Fruit fly (Drosophila melanogaster) whole organism, embryonic: ENCODE results near the gene CG14402.

Experiments
- ATbp ChIP-seq: fragments of 200-800 bp; sonication (Bioruptor generic); optimal IDR thresholded peaks from 2 replicates; lab custom pipeline; 2017; ENCODE audit warnings: missing biosample characterization, mild to moderate bottlenecking, missing genetic modification characterization, missing genetic modification reagents
- Atf-2 ChIP-seq: fragments of 200-800 bp; sonication (Bioruptor generic); optimal IDR thresholded peaks from 2 replicates; lab custom pipeline; 2016; ENCODE audit warnings: missing biosample characterization, missing genetic modification characterization
- CG1024 ChIP-seq: fragments of 200-800 bp; sonication (Bioruptor generic); IDR thresholded peaks from 2 replicates; pipeline ENCODE4 v1.3.6; 2022; ENCODE audit warnings: missing biosample characterization, missing genetic modification characterization
- CG10959 ChIP-seq: fragments of 200-800 bp; sonication (Bioruptor generic); IDR thresholded peaks from 2 replicates; pipeline ENCODE4 v1.3.6; 2022; ENCODE audit warnings: missing biosample characterization, missing genetic modification characterization
- CG12219 ChIP-seq: fragments of 200-800 bp; sonication (Bioruptor generic); optimal IDR thresholded peaks from 3 replicates; lab custom pipeline; 2018; ENCODE audit warnings: missing biosample characterization, mild to moderate bottlenecking, missing genetic modification characterization
- CG12744 ChIP-seq: fragments of 200-800 bp; sonication (Bioruptor generic); optimal IDR thresholded peaks from 2 replicates; lab custom pipeline; 2016; ENCODE audit warnings: missing biosample characterization, missing genetic modification characterization
- CG14860 ChIP-seq: fragments of 200-800 bp; sonication (Bioruptor generic); IDR thresholded peaks from 3 replicates; pipeline ENCODE4 v1.3.6; 2022; ENCODE audit warnings: missing biosample characterization, missing genetic modification characterization; ENCODE audit not compliant: partially characterized antibody
- CG15269 ChIP-seq: fragments of 200-800 bp; sonication (Bioruptor generic); optimal IDR thresholded peaks from 2 replicates; lab custom pipeline; 2018; ENCODE audit warnings: missing biosample characterization, mild to moderate bottlenecking, missing genetic modification characterization, moderate library complexity
- CG17328 ChIP-seq: fragments of 200-800 bp; sonication (Bioruptor generic); IDR thresholded peaks from 2 replicates; pipeline ENCODE4 v1.3.6; 2022; ENCODE audit warnings: missing biosample characterization, missing genetic modification characterization
- CG17802 ChIP-seq: fragments of 200-800 bp; sonication (Bioruptor generic); optimal IDR thresholded peaks from 2 replicates; lab custom pipeline; 2018; ENCODE audit warnings: missing biosample characterization, mild to moderate bottlenecking, missing genetic modification characterization, moderate library complexity
- CG18619 ChIP-seq: fragments of 200-800 bp; sonication (Bioruptor generic); optimal IDR thresholded peaks from 3 replicates; lab custom pipeline; 2017; ENCODE audit warnings: missing biosample characterization, mild to moderate bottlenecking, missing genetic modification characterization
- CG2120 ChIP-seq: fragments of 200-800 bp; sonication (Bioruptor generic); optimal IDR thresholded peaks from 3 replicates; lab custom pipeline; 2016; ENCODE audit warnings: missing biosample characterization, missing genetic modification characterization
- CG30403 ChIP-seq: fragments of 200-800 bp; sonication (Bioruptor generic); optimal IDR thresholded peaks from 3 replicates; lab custom pipeline; 2016; ENCODE audit warnings: missing biosample characterization, missing genetic modification characterization
- CG3407 ChIP-seq: fragments of 200-800 bp; sonication (Bioruptor generic); optimal IDR thresholded peaks from 2 replicates; lab custom pipeline; 2018; ENCODE audit warnings: missing biosample characterization, mild to moderate bottlenecking, missing genetic modification characterization
- CG43689 ChIP-seq: fragments of 200-800 bp; sonication (Bioruptor generic); IDR thresholded peaks from 2 replicates; pipeline ENCODE4 v1.3.6; 2022; ENCODE audit warnings: missing biosample characterization, missing genetic modification characterization
- CG4617 ChIP-seq: fragments of 200-800 bp; sonication (Bioruptor generic); optimal IDR thresholded peaks from 3 replicates; lab custom pipeline; 2016; ENCODE audit warnings: missing biosample characterization, missing genetic modification characterization, borderline replicate concordance
- CG5180 ChIP-seq: fragments of 200-800 bp; sonication (Bioruptor generic); optimal IDR thresholded peaks from 3 replicates; lab custom pipeline; 2017; ENCODE audit warnings: missing biosample characterization, missing genetic modification characterization, mild to moderate bottlenecking, moderate library complexity, missing genetic modification reagents
- CG7839 ChIP-seq: fragments of 200-800 bp; sonication (Bioruptor generic); optimal IDR thresholded peaks from 3 replicates; lab custom pipeline; 2018; ENCODE audit warnings: missing biosample characterization, mild to moderate bottlenecking, missing genetic modification characterization, moderate library complexity
- Camta ChIP-seq: fragments of 200-800 bp; sonication (Bioruptor generic); optimal IDR thresholded peaks from 2 replicates; lab custom pipeline; 2016; ENCODE audit warnings: missing biosample characterization, missing genetic modification characterization
- CrebB ChIP-seq: fragments of 200-800 bp; sonication (Bioruptor generic); optimal IDR thresholded peaks from 3 replicates; lab custom pipeline; 2018; ENCODE audit warnings: missing biosample characterization, mild to moderate bottlenecking, missing genetic modification characterization
- Dip2 ChIP-seq: fragments of 200-800 bp; sonication (Bioruptor generic); IDR thresholded peaks from 2 replicates; pipeline ENCODE4 v1.3.6; 2022; ENCODE audit warnings: missing biosample characterization, missing genetic modification characterization
- Dll ChIP-seq: fragments of 200-800 bp; sonication (Bioruptor generic); IDR thresholded peaks from 4 replicates; pipeline ENCODE4 v1.3.6; 2022; ENCODE audit warnings: missing biosample characterization, missing genetic modification characterization; ENCODE audit not compliant: partially characterized antibody
- Dref ChIP-seq: fragments of 200-800 bp; sonication (Bioruptor generic); IDR thresholded peaks from 2 replicates; pipeline ENCODE4 v1.3.6; 2022; ENCODE audit warnings: missing biosample characterization, missing genetic modification characterization
- E2f2 ChIP-seq: fragments of 200-800 bp; sonication (Bioruptor generic); IDR thresholded peaks from 2 replicates; pipeline ENCODE4 v1.3.6; 2022; ENCODE audit warnings: missing biosample characterization, missing genetic modification characterization
- Kr ChIP-seq: fragments of 200-800 bp; sonication (Bioruptor generic); optimal IDR thresholded peaks from 2 replicates; lab custom pipeline; 2017; ENCODE audit warnings: missing biosample characterization, mild to moderate bottlenecking, missing genetic modification characterization
- Max ChIP-seq: fragments of 200-800 bp; sonication (Bioruptor generic); optimal IDR thresholded peaks from 2 replicates; lab custom pipeline; 2016; ENCODE audit warnings: missing biosample characterization, mild to moderate bottlenecking, missing genetic modification characterization
- Mes4 ChIP-seq: fragments of 200-800 bp; sonication (Bioruptor generic); optimal IDR thresholded peaks from 2 replicates; lab custom pipeline; 2016; ENCODE audit warnings: missing biosample characterization, missing genetic modification characterization
- Nf-YB ChIP-seq: fragments of 200-800 bp; sonication (Bioruptor generic); optimal IDR thresholded peaks from 3 replicates; lab custom pipeline; 2019; ENCODE audit warnings: missing biosample characterization, mild to moderate bottlenecking, missing genetic modification characterization, moderate library complexity
- Pdp1 ChIP-seq, 2 experiments: fragments of 200-800 bp; sonication (Bioruptor generic); optimal IDR thresholded peaks; 3 replicates each; lab custom pipeline; 2016; ENCODE audit warnings: missing biosample characterization in 2 of 2, missing genetic modification characterization in 2 of 2, mild to moderate bottlenecking in 1 of 2, moderate library complexity in 1 of 2
- Six4 ChIP-seq: fragments of 200-800 bp; sonication (Bioruptor generic); optimal IDR thresholded peaks from 2 replicates; lab custom pipeline; 2016; ENCODE audit warnings: missing biosample characterization, missing genetic modification characterization
- Sox100B ChIP-seq: fragments of 200-800 bp; sonication (Bioruptor generic); optimal IDR thresholded peaks from 3 replicates; lab custom pipeline; 2018; ENCODE audit warnings: missing biosample characterization, mild to moderate bottlenecking, missing genetic modification characterization
- Sry-β ChIP-seq: fragments of 200-800 bp; sonication (Bioruptor generic); optimal IDR thresholded peaks from 2 replicates; lab custom pipeline; 2018; ENCODE audit warnings: missing biosample characterization, mild to moderate bottlenecking, missing genetic modification characterization, moderate library complexity
- Vsx1 ChIP-seq: fragments of 200-800 bp; sonication (Bioruptor generic); optimal IDR thresholded peaks from 2 replicates; lab custom pipeline; 2017; ENCODE audit warnings: missing biosample characterization, mild to moderate bottlenecking, missing genetic modification characterization, missing genetic modification reagents
- Xrp1 ChIP-seq: fragments of 200-800 bp; sonication (Bioruptor generic); IDR thresholded peaks from 2 replicates; pipeline ENCODE4 v1.3.6; 2022; ENCODE audit warnings: missing biosample characterization, missing genetic modification characterization
- bigmax ChIP-seq: fragments of 200-800 bp; sonication (Bioruptor generic); optimal IDR thresholded peaks from 2 replicates; lab custom pipeline; 2018; ENCODE audit warnings: missing biosample characterization, mild to moderate bottlenecking, missing genetic modification characterization
- ci ChIP-seq: fragments of 200-800 bp; sonication (Bioruptor generic); IDR thresholded peaks from 3 replicates; pipeline ENCODE4 v1.3.6; 2022; ENCODE audit warnings: missing biosample characterization, missing genetic modification characterization
- crol ChIP-seq: fragments of 200-800 bp; sonication (Bioruptor generic); IDR thresholded peaks from 2 replicates; pipeline ENCODE4 v1.3.6; 2022; ENCODE audit warnings: missing biosample characterization, missing genetic modification characterization
- dimm ChIP-seq: fragments of 200-800 bp; sonication (Bioruptor generic); IDR thresholded peaks from 2 replicates; pipeline ENCODE4 v1.3.6; 2022; ENCODE audit warnings: missing biosample characterization, missing genetic modification characterization
- kni ChIP-seq: fragments of 200-800 bp; sonication (Bioruptor generic); optimal IDR thresholded peaks from 3 replicates; lab custom pipeline; 2017; ENCODE audit warnings: mild to moderate bottlenecking, missing biosample characterization, missing genetic modification reagents, missing genetic modification characterization
- pfk ChIP-seq: fragments of 200-800 bp; sonication (Bioruptor generic); optimal IDR thresholded peaks from 2 replicates; lab custom pipeline; 2018; ENCODE audit warnings: missing biosample characterization, mild to moderate bottlenecking, missing genetic modification characterization, moderate library complexity
- pho ChIP-seq: fragments of 200-800 bp; sonication (Bioruptor generic); optimal IDR thresholded peaks from 2 replicates; lab custom pipeline; 2016; ENCODE audit warnings: missing biosample characterization, missing genetic modification characterization
- pzg ChIP-seq: fragments of 200-800 bp; sonication (Bioruptor generic); optimal IDR thresholded peaks from 3 replicates; lab custom pipeline; 2018; ENCODE audit warnings: missing biosample characterization, mild to moderate bottlenecking, missing genetic modification characterization, moderate library complexity
- run ChIP-seq: fragments of 200-800 bp; sonication (Bioruptor generic); optimal IDR thresholded peaks from 3 replicates; lab custom pipeline; 2018; ENCODE audit warnings: missing biosample characterization, mild to moderate bottlenecking, missing genetic modification characterization
- salm ChIP-seq: fragments of 200-800 bp; sonication (Bioruptor generic); optimal IDR thresholded peaks from 2 replicates; lab custom pipeline; 2018; ENCODE audit warnings: missing biosample characterization, mild to moderate bottlenecking, missing genetic modification characterization
- so ChIP-seq: fragments of 200-800 bp; sonication (Bioruptor generic); IDR thresholded peaks from 3 replicates; pipeline ENCODE4 v1.3.6; 2022; ENCODE audit warnings: missing biosample characterization, missing genetic modification characterization
- sob ChIP-seq: fragments of 200-800 bp; sonication (Bioruptor generic); IDR thresholded peaks from 2 replicates; pipeline ENCODE4 v1.3.6; 2022; ENCODE audit warnings: missing biosample characterization, missing genetic modification characterization
- sug ChIP-seq: fragments of 200-800 bp; optimal IDR thresholded peaks from 2 replicates; lab custom pipeline; 2019; ENCODE audit warnings: missing biosample characterization, mild to moderate bottlenecking, missing genetic modification characterization, moderate library complexity
- tio ChIP-seq: fragments of 200-800 bp; sonication (Bioruptor generic); optimal IDR thresholded peaks from 2 replicates; lab custom pipeline; 2017; ENCODE audit warnings: missing biosample characterization, missing genetic modification characterization, inconsistent platforms
- wor ChIP-seq: fragments of 200-800 bp; sonication (Bioruptor generic); IDR thresholded peaks from 2 replicates; pipeline ENCODE4 v1.3.6; 2022; ENCODE audit warnings: missing biosample characterization, missing genetic modification characterization

The CG14402 gene

DNA sequence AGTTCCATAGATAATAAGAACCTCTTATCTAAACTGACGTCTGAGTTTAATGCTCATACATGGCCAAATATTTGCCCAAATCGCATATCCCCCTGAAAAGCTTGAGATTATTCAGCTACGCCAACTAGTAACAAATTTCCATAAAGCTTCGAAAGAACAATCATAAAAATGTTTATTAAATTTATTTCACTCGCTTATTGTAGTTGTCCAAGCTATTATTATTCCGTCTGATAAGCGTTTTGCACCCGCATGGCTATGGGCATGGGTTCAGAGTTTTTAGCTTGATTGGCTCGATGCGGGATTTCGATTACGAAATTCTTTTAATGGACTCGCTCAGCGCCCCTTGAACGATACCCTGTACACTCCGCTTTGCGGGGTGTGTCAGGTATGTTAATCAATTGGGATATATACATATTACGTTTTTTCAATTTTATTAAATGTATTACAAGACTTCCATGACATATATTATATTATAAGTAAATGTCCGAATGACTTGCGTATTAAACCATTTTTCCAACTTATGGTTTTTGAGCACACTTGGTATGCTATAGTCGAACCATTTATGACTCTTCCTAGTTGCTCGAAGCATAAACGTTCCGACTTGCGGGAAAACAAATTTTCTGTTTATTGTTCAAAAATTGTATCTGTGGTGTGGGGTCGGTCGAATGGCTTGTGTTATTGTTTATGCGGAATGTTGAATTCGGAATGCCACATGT, 43.3 kb upstream of the CG14402 start (continued):
- peak; percentile 61 for TF ChIP-seq Dip2 (GFP tag; lab: Robert Waterston, UW)
- peak; percentile 92 for TF ChIP-seq salm (tag; lab: Kevin White, UChicago)
- peak; percentile 22 for TF ChIP-seq pzg (GFP tag; lab: Kevin White, UChicago)
- no peak for TF ChIP-seq pfk (GFP tag; lab: Kevin White, UChicago)
- TF ChIP-seq Xrp1: peak; percentile 96
- peak; percentile 69 for TF ChIP-seq CG1024 (GFP tag; lab: Robert Waterston, UW)
- TF ChIP-seq sob (GFP tag; lab: Robert Waterston, UW): peak; percentile 95
- peak; percentile 97 for TF ChIP-seq CG7839 (tag; lab: Kevin White, UChicago)
- peak; percentile 96 for TF ChIP-seq run (tag; lab: Kevin White, UChicago)
- TF ChIP-seq CG12744 (GFP tag; lab: Kevin White, UChicago): peak; percentile 33
- peak; percentile 64; the same call in 2 of the 4 replicates for TF ChIP-seq Dll
- TF ChIP-seq CG14860 (GFP tag; lab: Robert Waterston, UW): peak; percentile 87
- peak; percentile 96 for TF ChIP-seq CG30403
- TF ChIP-seq tio (GFP tag; lab: Kevin White, UChicago): peak; percentile 94
- TF ChIP-seq CG12219 (GFP tag; lab: Kevin White, UChicago): peak; percentile 96
- peak; percentile 97 for TF ChIP-seq so (GFP tag; lab: Robert Waterston, UW)
- TF ChIP-seq CG15269: peak; percentile 97
- TF ChIP-seq ci: peak; percentile 96
- TF ChIP-seq Sox100B: peak; percentile 92
- TF ChIP-seq Six4 (GFP tag; lab: Kevin White, UChicago): peak; percentile 88
- peak; percentile 86 for TF ChIP-seq CG5180 (GFP tag; lab: Kevin White, UChicago)
- TF ChIP-seq Vsx1 (GFP tag; lab: Kevin White, UChicago): peak; percentile 93
- TF ChIP-seq CG17802 (tag; lab: Kevin White, UChicago): peak; percentile 75
- TF ChIP-seq Atf-2 (GFP tag; lab: Kevin White, UChicago): peak; percentile 69
- TF ChIP-seq CG43689: peak; percentile 93
- peak; percentile 70 for TF ChIP-seq Mes4 (GFP tag; lab: Kevin White, UChicago)
- TF ChIP-seq CG4617 (GFP tag; lab: Kevin White, UChicago): peak; percentile 85
- TF ChIP-seq Sry-β (GFP tag; lab: Kevin White, UChicago): peak; percentile 45
- peak; percentile 56 for TF ChIP-seq crol (GFP tag; lab: Robert Waterston, UW)
- peak; percentile 93 for TF ChIP-seq sug (tag; lab: Kevin White, UChicago)
- TF ChIP-seq CG10959: peak; percentile 91
- peak; percentile 27; the same call in 1 of the 2 replicates for TF ChIP-seq Dref
- TF ChIP-seq kni (GFP tag; lab: Kevin White, UChicago): peak; percentile 5
- TF ChIP-seq bigmax: peak; percentile 64
- peak; percentile 85 for TF ChIP-seq Nf-YB (GFP tag; lab: Kevin White, UChicago)
- TF ChIP-seq CG2120 (GFP tag; lab: Kevin White, UChicago): peak; percentile 96
- TF ChIP-seq Max: peak; percentile 88
- peak; percentile 95 for TF ChIP-seq CG17328 (GFP tag; lab: Robert Waterston, UW)
- TF ChIP-seq dimm (GFP tag; lab: Robert Waterston, UW): peak; percentile 86
- peak; percentile 86 for TF ChIP-seq pho (GFP tag; lab: Kevin White, UChicago)
- peak; percentile 81 for TF ChIP-seq E2f2 (GFP tag; lab: Robert Waterston, UW)
- peak; percentile 93 for TF ChIP-seq ATbp
- peak; percentile 64 to 83 for TF ChIP-seq Pdp1 (GFP tag; optimal IDR thresholded peaks at IDR 0.05; lab: Kevin White, UChicago)
- peak; percentile 95 for TF ChIP-seq CG18619
- TF ChIP-seq Camta (GFP tag; lab: Kevin White, UChicago): peak; percentile 74
- TF ChIP-seq Kr: no peak
- TF ChIP-seq CrebB: peak; percentile 92
- TF ChIP-seq CG3407: peak; percentile 91
- TF ChIP-seq wor: peak; percentile 92
